Worm (Caenorhabditis elegans): ENCODE measurements around the gene agxt-1.

DNA sequence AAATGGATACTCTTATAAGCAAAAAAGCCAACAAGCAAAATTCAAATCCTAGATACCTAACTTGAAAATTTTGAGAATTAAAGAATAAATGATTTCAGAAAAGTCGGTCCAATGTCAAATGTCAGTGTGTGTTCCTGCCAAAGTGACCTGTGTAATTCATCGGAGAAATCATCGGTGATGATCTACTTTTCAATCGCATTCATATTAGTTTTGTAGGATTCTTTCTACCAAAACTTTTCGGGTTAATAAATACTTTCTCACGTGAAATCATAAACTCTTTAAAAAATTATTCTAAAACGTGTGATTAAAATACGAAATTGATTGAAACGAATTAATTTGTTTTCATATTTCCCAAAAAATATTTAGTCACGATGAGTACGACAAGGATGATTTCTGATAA, 6.4 kb upstream of the agxt-1 start, which contains the start of gene F46C5.7:
- TF ChIP-seq nhr-12 (tag; optimal IDR thresholded peaks at IDR 0.05) (no peak), mdl-1 (tag; optimal IDR thresholded peaks at IDR 0.05) (no peak), lin-13 (GFP tag; optimal IDR thresholded peaks at IDR 0.05) (no peak), lin-39 (tag; optimal IDR thresholded peaks at IDR 0.05) (no peak), zag-1 (tag; optimal IDR thresholded peaks at IDR 0.05) (no peak), fos-1 (tag; optimal IDR thresholded peaks at IDR 0.05) (no peak), lsy-2 (tag; optimal IDR thresholded peaks at IDR 0.05) (no peak)
